Worm (Caenorhabditis elegans): ENCODE results near the gene rde-8.
A peak's percentile ranks its signal among the peaks of the same experiment; 100 is the strongest.

rde-8 gene

DNA sequence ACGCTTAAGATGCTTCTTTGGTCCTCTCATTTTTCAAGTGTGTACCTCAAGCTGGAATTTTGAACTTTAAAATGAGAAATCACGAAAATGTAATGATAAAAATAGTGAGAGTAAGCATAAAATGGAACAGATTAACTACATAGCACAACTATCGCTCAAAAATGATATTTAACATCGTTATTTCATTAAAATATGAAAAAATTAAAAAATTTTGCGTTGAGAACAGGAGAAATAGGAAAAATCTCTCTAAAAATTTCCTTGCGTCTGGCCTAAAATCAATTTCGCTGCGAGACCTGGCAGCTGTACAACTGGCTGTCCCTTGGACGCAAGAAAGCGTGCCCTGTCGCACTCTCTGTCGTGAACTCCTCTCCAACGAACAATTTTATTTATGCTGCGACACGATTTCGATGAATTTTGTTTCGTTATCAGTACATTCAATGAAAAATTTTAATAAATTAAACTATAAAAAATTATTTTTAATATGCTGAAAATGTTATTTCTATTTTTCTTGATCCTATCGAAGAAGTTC, 18.4 kb downstream of the rde-8 start, which contains the start of gene rps-4:
Gene rps-4, minus strand, starts transcription at position 51 of the 529 bp plus-strand sequence.
- peak; percentile 61 for TF ChIP-seq cog-1 (tag; optimal IDR thresholded peaks at IDR 0.05)
- TF ChIP-seq ztf-23 (GFP tag; IDR thresholded peaks at IDR 0.05) = no peak
- peak; percentile 83 for TF ChIP-seq flt-1 (GFP tag; IDR thresholded peaks at IDR 0.05)
- no peak for TF ChIP-seq ref-1 (GFP tag; conservative IDR thresholded peaks at IDR 0.05)

DNA sequence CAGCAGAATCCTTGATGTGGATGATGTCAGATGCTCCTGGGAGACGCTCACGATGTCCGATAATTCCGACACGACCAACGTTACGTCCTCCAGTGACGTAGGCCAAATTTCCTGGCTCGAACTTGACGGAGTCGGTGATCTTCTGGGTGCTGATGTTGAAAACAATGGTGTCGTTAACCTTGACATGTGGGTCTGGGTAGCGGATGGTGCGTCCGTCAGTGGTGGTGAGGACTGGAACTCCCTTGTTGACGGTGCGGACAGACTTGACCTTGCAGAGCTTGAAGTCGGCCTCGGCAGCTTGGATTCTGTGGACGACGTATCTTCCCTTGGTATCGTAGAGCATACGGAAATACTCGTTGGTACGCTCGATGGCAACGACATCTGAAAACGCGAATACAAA, 19.1 kb downstream of the rde-8 start:
- TF ChIP-seq ref-1 (GFP tag; conservative IDR thresholded peaks at IDR 0.05) = no peak

ce11 chrIV:7083382-7083784, 19.7 kb downstream of the rde-8 start, which contains the start of gene Y43B11AR.3:
TSS of gene Y43B11AR.3 (minus strand) at chrIV:7083716.
- TF ChIP-seq klf-2 (GFP tag; conservative IDR thresholded peaks at IDR 0.05) (no peak), ztf-29 (GFP tag; IDR thresholded peaks at IDR 0.05) (no peak), T22C8.4 (GFP tag; IDR thresholded peaks at IDR 0.05) (no peak), flt-1 (GFP tag; IDR thresholded peaks at IDR 0.05) (peak; percentile 32; the same call in 1 of the 2 replicates), cog-1 (tag; optimal IDR thresholded peaks at IDR 0.05) (no peak), ref-1 (GFP tag; conservative IDR thresholded peaks at IDR 0.05) (no peak)

DNA sequence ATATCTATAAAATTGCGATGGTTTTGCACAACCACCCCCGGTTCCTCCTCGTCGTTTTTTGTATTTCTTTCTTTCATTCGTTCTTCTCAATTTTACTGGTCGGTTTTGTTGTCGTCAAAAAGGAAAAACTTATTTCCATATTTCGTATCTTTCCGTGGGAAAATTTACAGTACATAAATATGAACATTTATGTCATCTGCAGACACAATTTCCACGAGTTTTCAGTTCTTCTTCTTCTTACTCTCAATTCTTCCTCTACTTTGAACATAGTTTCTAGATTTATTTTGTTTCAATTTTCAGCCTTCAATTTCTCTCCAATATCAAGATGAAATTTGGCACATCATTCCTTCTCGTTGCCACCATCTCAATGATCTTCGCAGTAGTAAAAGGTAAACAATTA, 21.8 kb downstream of the rde-8 start, which contains the start of gene Y43B11AR.1:
Gene Y43B11AR.1, plus strand, starts transcription at position 301 of the 400 bp plus-strand sequence.
- TF ChIP-seq tab-1 (GFP tag; IDR thresholded peaks at IDR 0.05) (no peak), flt-1 (GFP tag; IDR thresholded peaks at IDR 0.05) (no peak), klf-2 (GFP tag; conservative IDR thresholded peaks at IDR 0.05) (no peak), ref-1 (GFP tag; conservative IDR thresholded peaks at IDR 0.05) (no peak), ztf-23 (GFP tag; IDR thresholded peaks at IDR 0.05) (no peak), T22C8.4 (GFP tag; IDR thresholded peaks at IDR 0.05) (no peak), cog-1 (tag; optimal IDR thresholded peaks at IDR 0.05) (no peak)

ce11 chrIV:7075063-7075462, 28.0 kb downstream of the rde-8 start, which contains the start of gene srg-50:
TSS of gene srg-50 (minus strand) at chrIV:7075163.
- no peak for TF ChIP-seq ztf-23 (GFP tag; IDR thresholded peaks at IDR 0.05)
- TF ChIP-seq tab-1 (GFP tag; IDR thresholded peaks at IDR 0.05) = no peak
- TF ChIP-seq ref-1 (GFP tag; conservative IDR thresholded peaks at IDR 0.05) = no peak
- TF ChIP-seq ztf-29 (GFP tag; IDR thresholded peaks at IDR 0.05) = no peak
- TF ChIP-seq T22C8.4 (GFP tag; IDR thresholded peaks at IDR 0.05) = no peak
- no peak for TF ChIP-seq flt-1 (GFP tag; IDR thresholded peaks at IDR 0.05)
- no peak for TF ChIP-seq med-1 (GFP tag; optimal IDR thresholded peaks at IDR 0.05; ENCODE audit: insufficient read depth)
- TF ChIP-seq cog-1 (tag; optimal IDR thresholded peaks at IDR 0.05) = no peak
- no peak for TF ChIP-seq klf-2 (GFP tag; conservative IDR thresholded peaks at IDR 0.05)

DNA sequence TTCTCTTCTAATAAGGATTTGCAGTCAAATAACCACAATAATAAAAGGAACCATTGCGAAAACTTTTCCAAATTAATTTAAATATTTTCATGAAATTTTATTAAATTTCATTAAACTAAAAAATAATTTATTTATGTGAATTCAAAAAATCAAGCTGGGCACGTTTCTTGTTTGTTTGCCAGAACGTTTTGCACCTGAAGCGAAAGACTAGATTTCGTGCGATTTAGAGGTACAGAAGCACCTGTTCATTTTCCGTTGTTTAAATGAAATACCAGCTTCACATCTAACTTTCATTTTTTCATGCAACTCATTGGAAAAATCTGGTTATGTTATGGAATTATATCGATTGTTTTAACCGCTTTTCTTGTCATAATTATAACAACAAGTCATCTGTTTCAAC, 31.0 kb downstream of the rde-8 start, which contains the start of gene srg-48:
Gene srg-48, plus strand, starts transcription at position 301 of the 400 bp plus-strand sequence.
- TF ChIP-seq klf-2 (GFP tag; conservative IDR thresholded peaks at IDR 0.05) (no peak), ref-1 (GFP tag; conservative IDR thresholded peaks at IDR 0.05) (no peak), med-1 (GFP tag; optimal IDR thresholded peaks at IDR 0.05; ENCODE audit: insufficient read depth) (no peak), cog-1 (tag; optimal IDR thresholded peaks at IDR 0.05) (no peak), ztf-29 (GFP tag; IDR thresholded peaks at IDR 0.05) (no peak)

DNA sequence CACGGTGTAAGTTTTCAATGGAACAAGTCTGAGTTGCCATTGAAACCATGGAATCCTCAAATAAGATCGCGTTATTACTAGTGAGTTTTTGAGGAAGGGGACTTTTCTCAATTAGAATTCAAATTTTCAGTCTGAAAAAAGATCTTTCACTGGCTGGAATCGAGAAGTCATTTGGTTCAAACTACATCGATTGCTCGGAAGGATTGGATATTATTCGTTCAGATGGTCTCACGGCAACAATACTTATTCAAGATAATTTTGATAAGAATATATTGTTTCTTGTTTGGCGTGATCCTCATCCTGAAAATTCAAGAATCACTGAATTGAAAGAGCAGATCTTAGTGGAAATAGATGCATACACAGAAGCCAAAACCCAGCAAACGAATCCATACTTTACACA, 35.6 kb downstream of the rde-8 start:
- no peak for TF ChIP-seq flt-1 (GFP tag; IDR thresholded peaks at IDR 0.05)

DNA sequence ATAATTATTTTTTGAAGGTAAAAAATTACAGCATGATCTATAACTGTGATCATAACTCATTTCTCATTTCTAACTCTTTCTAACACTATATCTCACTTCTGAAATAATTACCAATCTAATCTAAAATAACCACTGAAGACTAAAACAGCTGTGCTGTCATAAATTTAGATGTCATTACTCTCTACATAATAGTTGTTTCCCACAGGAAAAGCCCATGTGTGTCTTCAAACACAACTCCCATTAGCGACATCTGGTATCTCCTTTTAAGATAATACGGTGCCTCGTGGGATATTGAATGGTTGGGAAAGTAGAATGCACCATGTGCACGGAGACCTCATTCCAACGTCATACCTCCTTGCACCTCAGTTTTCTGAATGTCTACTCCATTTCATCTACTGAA, 38.0 kb downstream of the rde-8 start, which contains the start of gene Y43B11AL.1:
Gene Y43B11AL.1, plus strand, starts transcription at position 301 of the 400 bp plus-strand sequence.
- TF ChIP-seq flt-1 (GFP tag; IDR thresholded peaks at IDR 0.05) (no peak), klf-2 (GFP tag; conservative IDR thresholded peaks at IDR 0.05) (no peak), tab-1 (GFP tag; IDR thresholded peaks at IDR 0.05) (no peak), cog-1 (tag; optimal IDR thresholded peaks at IDR 0.05) (no peak), T22C8.4 (GFP tag; IDR thresholded peaks at IDR 0.05) (no peak), ztf-29 (GFP tag; IDR thresholded peaks at IDR 0.05) (no peak), ztf-23 (GFP tag; IDR thresholded peaks at IDR 0.05) (no peak), med-1 (GFP tag; optimal IDR thresholded peaks at IDR 0.05; ENCODE audit: insufficient read depth) (no peak), ref-1 (GFP tag; conservative IDR thresholded peaks at IDR 0.05) (no peak)

DNA sequence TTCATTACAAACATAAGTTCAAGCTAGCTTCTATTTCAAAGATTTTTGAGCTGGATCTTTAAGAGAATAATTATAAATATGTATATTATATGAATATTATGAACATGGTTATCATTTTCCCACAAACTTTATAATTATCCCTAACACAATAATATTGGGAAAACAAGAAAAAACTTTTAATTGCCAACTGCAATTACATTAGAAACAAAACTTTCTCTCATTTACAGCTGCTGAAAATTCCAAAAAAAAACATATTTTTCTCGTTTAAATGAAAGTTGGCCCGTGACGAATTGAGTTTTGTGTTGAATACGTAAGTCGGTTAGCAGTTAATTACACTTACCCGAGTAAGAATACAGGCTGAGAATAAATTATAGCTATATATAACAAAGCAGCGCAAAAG, 40.4 kb downstream of the rde-8 start:
- TF ChIP-seq tab-1 (GFP tag; IDR thresholded peaks at IDR 0.05) (no peak), ztf-23 (GFP tag; IDR thresholded peaks at IDR 0.05) (no peak), ztf-29 (GFP tag; IDR thresholded peaks at IDR 0.05) (no peak), ref-1 (GFP tag; conservative IDR thresholded peaks at IDR 0.05) (no peak), flt-1 (GFP tag; IDR thresholded peaks at IDR 0.05) (no peak), klf-2 (GFP tag; conservative IDR thresholded peaks at IDR 0.05) (no peak), cog-1 (tag; optimal IDR thresholded peaks at IDR 0.05) (no peak), med-1 (GFP tag; optimal IDR thresholded peaks at IDR 0.05; ENCODE audit: insufficient read depth) (no peak), T22C8.4 (GFP tag; IDR thresholded peaks at IDR 0.05) (no peak)

- no peak for TF ChIP-seq ref-1 (GFP tag; conservative IDR thresholded peaks at IDR 0.05)
These were observed 45.4 kb downstream of the rde-8 start, which contains the start of gene srx-50 for ce11 chrIV:7057677-7058076. TSS of gene srx-50 (plus strand) at chrIV:7057977.

- TF ChIP-seq ztf-29 (GFP tag; IDR thresholded peaks at IDR 0.05) (no peak), med-1 (GFP tag; optimal IDR thresholded peaks at IDR 0.05; ENCODE audit: insufficient read depth) (no peak), ztf-23 (GFP tag; IDR thresholded peaks at IDR 0.05) (no peak), flt-1 (GFP tag; IDR thresholded peaks at IDR 0.05) (no peak), klf-2 (GFP tag; conservative IDR thresholded peaks at IDR 0.05) (no peak), ref-1 (GFP tag; conservative IDR thresholded peaks at IDR 0.05) (no peak), T22C8.4 (GFP tag; IDR thresholded peaks at IDR 0.05) (no peak), tab-1 (GFP tag; IDR thresholded peaks at IDR 0.05) (no peak), cog-1 (tag; optimal IDR thresholded peaks at IDR 0.05) (no peak)
These were observed 50.9 kb downstream of the rde-8 start for ce11 chrIV:7052135-7052534.
